Worm (Caenorhabditis elegans) whole organism, L4 larva: ENCODE results near the gene T07E3.4.

ENCODE experiments used
- ceh-82 ChIP-seq: sonication (generic microtip); optimal IDR thresholded peaks from 2 replicates; lab custom pipeline; 2017; ENCODE audit warnings: missing biosample characterization, missing genetic modification characterization
- dpl-1 ChIP-seq: fragments of 150-350 bp; optimal IDR thresholded peaks from 2 replicates; lab custom pipeline; 2014; ENCODE audit warnings: missing biosample characterization, missing genetic modification reagents, missing genetic modification characterization
- fkh-10 ChIP-seq: fragments of 150-350 bp; optimal IDR thresholded peaks from 2 replicates; lab custom pipeline; 2014; ENCODE audit warnings: missing biosample characterization, missing genetic modification reagents, missing genetic modification characterization
- nhr-11 ChIP-seq: fragments of 150-350 bp; optimal IDR thresholded peaks from 2 replicates; lab custom pipeline; 2014; ENCODE audit warnings: missing biosample characterization, missing genetic modification characterization
- skn-1 ChIP-seq: fragments of 150-350 bp; optimal IDR thresholded peaks from 2 replicates; lab custom pipeline; 2014; ENCODE audit warnings: missing biosample characterization, missing genetic modification characterization
- snpc-4 ChIP-seq: fragments of 150-350 bp; optimal IDR thresholded peaks from 2 replicates; lab custom pipeline; 2014; ENCODE audit warnings: missing biosample characterization, missing genetic modification characterization

DNA sequence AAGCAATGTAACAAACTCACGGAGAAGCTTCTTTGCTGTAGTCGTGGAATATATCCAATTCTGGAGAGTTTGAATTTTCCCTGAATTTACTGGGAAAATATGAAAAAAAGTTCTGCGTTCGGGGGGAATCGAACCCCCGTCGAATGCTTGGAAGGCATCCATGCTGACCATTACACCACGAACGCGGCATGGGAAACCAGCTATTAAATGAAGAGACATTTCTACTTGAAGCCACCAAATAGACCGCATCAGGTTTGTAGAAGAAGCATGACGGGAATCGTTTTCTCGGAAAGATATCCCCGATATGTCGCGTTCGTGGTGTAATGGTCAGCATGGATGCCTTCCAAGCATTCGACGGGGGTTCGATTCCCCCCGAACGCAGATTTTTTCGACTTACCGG lies 9.3 kb upstream of the T07E3.4 start:
- TF ChIP-seq nhr-11 (tag; lab: Kevin White, UChicago) (no peak), fkh-10 (GFP tag; lab: Kevin White, UChicago) (no peak), skn-1 (tag; lab: Kevin White, UChicago) (no peak), snpc-4 (tag; lab: Kevin White, UChicago) (no peak), dpl-1 (GFP tag; lab: Kevin White, UChicago) (peak; percentile 9), ceh-82 (tag; lab: Kevin White, UChicago) (no peak)
